Fruit fly (Drosophila melanogaster) whole organism, embryonic: ENCODE measurements around the gene ham.

Experiments used
- Aef1 ChIP-seq: fragments of 200-800 bp; sonication (Bioruptor generic); IDR thresholded peaks from 3 replicates; pipeline ENCODE4 v1.3.6; 2022; ENCODE audit warnings: missing biosample characterization, missing genetic modification characterization
- Blimp-1 ChIP-seq: fragments of 200-800 bp; sonication (Bioruptor generic); optimal IDR thresholded peaks from 3 replicates; lab custom pipeline; 2018; ENCODE audit warnings: missing biosample characterization, missing genetic modification characterization, mild to moderate bottlenecking, moderate library complexity, missing genetic modification reagents
- CG1024 ChIP-seq: fragments of 200-800 bp; sonication (Bioruptor generic); IDR thresholded peaks from 2 replicates; pipeline ENCODE4 v1.3.6; 2022; ENCODE audit warnings: missing biosample characterization, missing genetic modification characterization
- CG15269 ChIP-seq: fragments of 200-800 bp; sonication (Bioruptor generic); optimal IDR thresholded peaks from 2 replicates; lab custom pipeline; 2018; ENCODE audit warnings: missing biosample characterization, mild to moderate bottlenecking, missing genetic modification characterization, moderate library complexity
- CG15479 ChIP-seq: fragments of 200-800 bp; sonication (Bioruptor generic); optimal IDR thresholded peaks from 3 replicates; lab custom pipeline; 2019; ENCODE audit warnings: missing biosample characterization, mild to moderate bottlenecking, missing genetic modification characterization, moderate library complexity
- CG16813 ChIP-seq: fragments of 200-800 bp; sonication (Bioruptor generic); IDR thresholded peaks from 3 replicates; pipeline ENCODE4 v1.3.6; 2022; ENCODE audit warnings: missing biosample characterization, missing genetic modification characterization; ENCODE audit not compliant: partially characterized antibody
- CG17802 ChIP-seq: fragments of 200-800 bp; sonication (Bioruptor generic); optimal IDR thresholded peaks from 2 replicates; lab custom pipeline; 2018; ENCODE audit warnings: missing biosample characterization, mild to moderate bottlenecking, missing genetic modification characterization, moderate library complexity
- CG18011 ChIP-seq: fragments of 200-800 bp; sonication (Bioruptor generic); optimal IDR thresholded peaks from 2 replicates; lab custom pipeline; 2017; ENCODE audit warnings: missing biosample characterization, missing genetic modification characterization, mild to moderate bottlenecking, moderate library complexity, missing genotype
- CG2678 ChIP-seq: fragments of 200-800 bp; sonication (Bioruptor generic); optimal IDR thresholded peaks from 3 replicates; lab custom pipeline; 2019; ENCODE audit warnings: missing biosample characterization, mild to moderate bottlenecking, missing genetic modification characterization, moderate library complexity
- CG2875 ChIP-seq: fragments of 200-800 bp; sonication (Bioruptor generic); optimal IDR thresholded peaks from 2 replicates; lab custom pipeline; 2017; ENCODE audit warnings: missing biosample characterization, mild to moderate bottlenecking, missing genetic modification characterization, missing genetic modification reagents
- CG3065 ChIP-seq: fragments of 200-800 bp; sonication (Bioruptor generic); optimal IDR thresholded peaks from 2 replicates; lab custom pipeline; 2016; ENCODE audit warnings: missing biosample characterization, missing genetic modification characterization
- CG4360 ChIP-seq: fragments of 200-800 bp; sonication (Bioruptor generic); IDR thresholded peaks from 2 replicates; pipeline ENCODE4 v1.3.6; 2022; ENCODE audit warnings: missing biosample characterization, missing genetic modification characterization
- CG4820 ChIP-seq: fragments of 200-800 bp; sonication (Bioruptor generic); optimal IDR thresholded peaks from 3 replicates; lab custom pipeline; 2016; ENCODE audit warnings: missing biosample characterization, missing genetic modification characterization
- CG6272 ChIP-seq: fragments of 200-800 bp; sonication (Bioruptor generic); IDR thresholded peaks from 2 replicates; pipeline ENCODE4 v1.3.6; 2022; ENCODE audit warnings: missing biosample characterization, missing genetic modification characterization
- CG6765 ChIP-seq: fragments of 200-800 bp; sonication (Bioruptor generic); optimal IDR thresholded peaks from 3 replicates; lab custom pipeline; 2017; ENCODE audit warnings: missing biosample characterization, mild to moderate bottlenecking, missing genetic modification characterization
- CG7928 ChIP-seq: fragments of 200-800 bp; sonication (Bioruptor generic); optimal IDR thresholded peaks from 2 replicates; lab custom pipeline; 2017; ENCODE audit warnings: missing biosample characterization, mild to moderate bottlenecking, missing genetic modification characterization
- CG8388 ChIP-seq: fragments of 200-800 bp; sonication (Bioruptor generic); optimal IDR thresholded peaks from 2 replicates; lab custom pipeline; 2019; ENCODE audit warnings: missing biosample characterization, mild to moderate bottlenecking, missing genetic modification characterization, moderate library complexity
- CTCF ChIP-seq: fragments of 200-800 bp; sonication (Bioruptor generic); optimal IDR thresholded peaks from 2 replicates; lab custom pipeline; 2017; ENCODE audit warnings: missing biosample characterization, mild to moderate bottlenecking, missing genetic modification characterization, moderate library complexity
- Camta ChIP-seq: fragments of 200-800 bp; sonication (Bioruptor generic); optimal IDR thresholded peaks from 2 replicates; lab custom pipeline; 2016; ENCODE audit warnings: missing biosample characterization, missing genetic modification characterization
- Dad ChIP-seq: fragments of 200-800 bp; sonication (Bioruptor generic); optimal IDR thresholded peaks from 3 replicates; lab custom pipeline; 2016; ENCODE audit warnings: missing biosample characterization, missing genetic modification characterization
- E2f2 ChIP-seq: fragments of 200-800 bp; sonication (Bioruptor generic); IDR thresholded peaks from 2 replicates; pipeline ENCODE4 v1.3.6; 2022; ENCODE audit warnings: missing biosample characterization, missing genetic modification characterization
- ERR ChIP-seq: fragments of 200-800 bp; sonication (Bioruptor generic); optimal IDR thresholded peaks from 2 replicates; lab custom pipeline; 2016; ENCODE audit warnings: missing biosample characterization, missing genetic modification characterization
- Gsc ChIP-seq: fragments of 200-800 bp; sonication (Bioruptor generic); IDR thresholded peaks from 2 replicates; pipeline ENCODE4 v1.3.6; 2022; ENCODE audit warnings: missing biosample characterization, missing genetic modification characterization
- Gug ChIP-seq: fragments of 200-800 bp; sonication (Bioruptor generic); IDR thresholded peaks from 4 replicates; pipeline ENCODE4 v1.3.6; 2022; ENCODE audit warnings: missing biosample characterization, missing genetic modification characterization
- HHEX ChIP-seq: fragments of 200-800 bp; sonication (Bioruptor generic); optimal IDR thresholded peaks from 3 replicates; lab custom pipeline; 2017; ENCODE audit warnings: missing biosample characterization, mild to moderate bottlenecking, missing genetic modification characterization, missing genetic modification reagents
- HLH54F ChIP-seq: fragments of 200-800 bp; sonication (Bioruptor generic); optimal IDR thresholded peaks from 3 replicates; lab custom pipeline; 2016; ENCODE audit warnings: missing biosample characterization, missing genetic modification characterization
- HmgD ChIP-seq: fragments of 200-800 bp; sonication (Bioruptor generic); optimal IDR thresholded peaks from 3 replicates; lab custom pipeline; 2016; ENCODE audit warnings: missing biosample characterization, missing genetic modification characterization
- Hmx ChIP-seq: fragments of 200-800 bp; sonication (Bioruptor generic); optimal IDR thresholded peaks from 2 replicates; lab custom pipeline; 2016; ENCODE audit warnings: missing biosample characterization, missing genetic modification characterization
- Myb ChIP-seq: fragments of 200-800 bp; sonication (Bioruptor generic); optimal IDR thresholded peaks from 2 replicates; lab custom pipeline; 2016; ENCODE audit warnings: missing biosample characterization, missing genetic modification characterization
- PHDP ChIP-seq: fragments of 200-800 bp; sonication (Bioruptor generic); optimal IDR thresholded peaks from 3 replicates; lab custom pipeline; 2018; ENCODE audit warnings: missing biosample characterization, mild to moderate bottlenecking, missing genetic modification characterization, moderate library complexity
- Pdp1 ChIP-seq, 2 experiments: fragments of 200-800 bp; sonication (Bioruptor generic); optimal IDR thresholded peaks; 3 replicates each; lab custom pipeline; 2016; ENCODE audit warnings: missing biosample characterization in 2 of 2, missing genetic modification characterization in 2 of 2, mild to moderate bottlenecking in 1 of 2, moderate library complexity in 1 of 2
- Trl ChIP-seq, 3 experiments: fragments of >200 bp in 2 of 3; fragments of 200-800 bp in 1 of 3; sonication (Bioruptor generic) in 1 of 3; optimal IDR thresholded peaks; 2 replicates in 1 of 3; 3 replicates in 2 of 3; lab custom pipeline; 2016 to 2017; ENCODE audit warnings: missing biosample characterization in 1 of 3, missing genetic modification characterization in 1 of 3
- Usf ChIP-seq: fragments of 200-800 bp; sonication (Bioruptor generic); optimal IDR thresholded peaks from 2 replicates; lab custom pipeline; 2017; ENCODE audit warnings: missing genotype, missing biosample characterization, missing genetic modification characterization
- ac ChIP-seq: fragments of 200-800 bp; sonication (Bioruptor generic); optimal IDR thresholded peaks from 3 replicates; lab custom pipeline; 2017; ENCODE audit warnings: missing biosample characterization, mild to moderate bottlenecking, missing genetic modification characterization
- ap ChIP-seq: fragments of 200-800 bp; sonication (Bioruptor generic); IDR thresholded peaks from 2 replicates; pipeline ENCODE4 v1.3.6; 2022; ENCODE audit warnings: missing biosample characterization, missing genetic modification characterization
- bowl ChIP-seq: fragments of 200-800 bp; sonication (Bioruptor generic); IDR thresholded peaks from 2 replicates; pipeline ENCODE4 v1.3.6; 2022; ENCODE audit warnings: missing biosample characterization, missing genetic modification characterization
- chm ChIP-seq: fragments of 200-800 bp; sonication (Bioruptor generic); IDR thresholded peaks from 2 replicates; pipeline ENCODE4 v1.3.6; 2022; ENCODE audit warnings: missing biosample characterization, missing genetic modification characterization
- dm ChIP-seq: fragments of 200-800 bp; sonication (Bioruptor generic); optimal IDR thresholded peaks from 3 replicates; lab custom pipeline; 2016; ENCODE audit warnings: missing biosample characterization, missing genetic modification characterization
- dmrt11E ChIP-seq: fragments of 200-800 bp; sonication (Bioruptor generic); optimal IDR thresholded peaks from 3 replicates; lab custom pipeline; 2018; ENCODE audit warnings: missing biosample characterization, mild to moderate bottlenecking, missing genetic modification characterization, moderate library complexity
- gfzf ChIP-seq: fragments of 200-800 bp; sonication (Bioruptor generic); optimal IDR thresholded peaks from 2 replicates; lab custom pipeline; 2016; ENCODE audit warnings: missing biosample characterization, mild to moderate bottlenecking, missing genetic modification characterization, moderate library complexity
- hkb ChIP-seq, 2 experiments: fragments of 200-800 bp in 1 of 2; fragments of >200 bp in 1 of 2; sonication (Bioruptor generic) in 1 of 2; IDR thresholded peaks in 1 of 2; optimal IDR thresholded peaks in 1 of 2; 2 replicates each; pipeline versions ENCODE4 v1.3.6 to Lab custom; 2017 to 2022; ENCODE audit warnings: missing biosample characterization in 1 of 2, missing genetic modification characterization in 1 of 2
- lola ChIP-seq, 3 experiments: fragments of >200 bp in 2 of 3; fragments of 200-800 bp in 1 of 3; sonication (Bioruptor generic) in 1 of 3; optimal IDR thresholded peaks; 2 replicates each; lab custom pipeline; 2017 to 2019; ENCODE audit warnings: missing biosample characterization in 3 of 3, missing genetic modification characterization in 3 of 3, mild to moderate bottlenecking in 1 of 3, moderate library complexity in 1 of 3
- lov ChIP-seq, 2 experiments: fragments of 200-800 bp in 1 of 2; fragments of >200 bp in 1 of 2; sonication (Bioruptor generic) in 1 of 2; IDR thresholded peaks in 1 of 2; optimal IDR thresholded peaks in 1 of 2; 2 replicates in 1 of 2; 3 replicates in 1 of 2; pipeline versions ENCODE4 v1.3.6 to Lab custom; 2017 to 2022; ENCODE audit warnings: missing biosample characterization in 1 of 2, missing genetic modification characterization in 1 of 2
- nau ChIP-seq: fragments of 200-800 bp; sonication (Bioruptor generic); optimal IDR thresholded peaks from 3 replicates; lab custom pipeline; 2017; ENCODE audit warnings: missing biosample characterization, mild to moderate bottlenecking, missing genetic modification characterization, missing genetic modification reagents
- pho ChIP-seq: fragments of 200-800 bp; sonication (Bioruptor generic); optimal IDR thresholded peaks from 2 replicates; lab custom pipeline; 2016; ENCODE audit warnings: missing biosample characterization, missing genetic modification characterization
- pita ChIP-seq: fragments of 200-800 bp; sonication (Bioruptor generic); optimal IDR thresholded peaks from 2 replicates; lab custom pipeline; 2017; ENCODE audit warnings: missing biosample characterization, mild to moderate bottlenecking, missing genetic modification characterization
- unc-4 ChIP-seq: fragments of 200-800 bp; sonication (Bioruptor generic); IDR thresholded peaks from 2 replicates; pipeline ENCODE4 v1.3.6; 2022; ENCODE audit warnings: missing biosample characterization, missing genetic modification characterization; ENCODE audit not compliant: partially characterized antibody
- zf30C ChIP-seq: fragments of 200-800 bp; sonication (Bioruptor generic); optimal IDR thresholded peaks from 3 replicates; lab custom pipeline; 2018; ENCODE audit warnings: missing biosample characterization, mild to moderate bottlenecking, missing genetic modification characterization

Gene ham

DNA sequence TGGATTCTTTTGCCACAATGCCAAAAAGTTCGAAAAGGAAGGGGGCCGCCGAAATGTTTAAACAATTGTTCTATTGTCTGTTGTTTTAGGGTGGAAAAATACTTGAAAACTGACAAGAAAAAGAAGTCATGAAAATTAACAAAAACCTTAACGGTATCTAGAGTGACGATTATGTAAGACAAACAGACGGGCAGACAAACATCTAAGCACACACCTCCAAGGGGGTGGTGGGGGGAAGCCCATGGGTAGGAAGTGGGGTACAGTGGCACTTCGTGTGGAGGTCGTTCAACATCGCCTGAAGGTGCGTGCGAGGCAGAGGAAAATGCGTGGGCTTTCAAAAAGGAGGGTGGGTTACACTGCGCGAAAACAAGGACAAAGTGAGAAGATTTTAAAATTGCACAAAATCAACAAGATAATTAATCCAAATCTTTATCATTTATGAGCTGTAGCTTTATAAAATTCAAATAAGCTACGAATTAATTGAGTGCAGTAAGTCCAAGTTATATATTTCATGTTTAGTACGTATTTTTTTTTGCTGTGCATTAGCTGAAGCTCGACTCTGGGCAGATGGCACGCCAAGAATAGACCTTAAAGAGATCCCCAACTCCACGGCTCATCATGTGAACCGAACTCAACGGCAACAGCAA lies 75.2 kb downstream of the ham start (continued):
- TF ChIP-seq Camta (GFP tag; lab: Kevin White, UChicago) (no peak), Myb (no peak), ac (GFP tag; lab: Kevin White, UChicago) (no peak), CG4360 (no peak), Dad (GFP tag; lab: Kevin White, UChicago) (no peak), CG4820 (GFP tag; lab: Kevin White, UChicago) (no peak)

DNA sequence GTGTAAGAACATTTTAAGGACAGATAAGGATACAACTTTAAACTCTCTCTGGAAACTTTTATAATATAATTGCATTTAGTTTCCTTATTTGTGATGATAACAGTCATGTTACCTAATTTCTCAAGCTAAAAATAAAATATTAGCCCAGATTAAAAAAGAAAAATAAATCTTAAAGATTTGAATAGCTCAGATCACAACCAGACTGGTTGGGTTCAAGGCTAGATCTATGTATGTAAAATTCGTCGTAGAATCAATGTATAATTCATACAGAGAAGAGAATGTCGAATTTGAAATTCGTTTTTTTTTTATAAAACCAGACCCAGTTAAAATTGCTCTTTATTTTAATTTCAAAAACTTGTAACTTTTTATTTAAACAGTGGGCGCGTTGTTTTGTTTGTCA lies 78.6 kb downstream of the ham start:
- no peak for TF ChIP-seq HLH54F
- TF ChIP-seq ap, result no peak
- no peak for TF ChIP-seq bowl (GFP tag; lab: Robert Waterston, UW)
- TF ChIP-seq ERR, result no peak
- no peak for TF ChIP-seq CG18011
- no peak for TF ChIP-seq CG15269 (tag; lab: Kevin White, UChicago)
- TF ChIP-seq dmrt11E (tag; lab: Kevin White, UChicago), result no peak
- TF ChIP-seq hkb (optimal IDR thresholded peaks at IDR 0.05; lab: Kevin White, UChicago), result no peak
- no peak for TF ChIP-seq hkb (GFP tag; IDR thresholded peaks at IDR 0.05; lab: Robert Waterston, UW)
- no peak for TF ChIP-seq CG3065
- TF ChIP-seq pita (GFP tag; lab: Kevin White, UChicago), result peak; percentile 63
- TF ChIP-seq CG16813 (GFP tag; lab: Robert Waterston, UW), result peak; percentile 52
- no peak for TF ChIP-seq Blimp-1 (GFP tag; lab: Kevin White, UChicago)
- TF ChIP-seq CG8388 (GFP tag; lab: Kevin White, UChicago), result no peak
- TF ChIP-seq HmgD, result no peak
- no peak for TF ChIP-seq CG2875
- TF ChIP-seq CG17802 (tag; lab: Kevin White, UChicago), result no peak
- no peak for TF ChIP-seq lov (optimal IDR thresholded peaks at IDR 0.05; lab: Kevin White, UChicago)
- no peak for TF ChIP-seq lov (GFP tag; IDR thresholded peaks at IDR 0.05; lab: Robert Waterston, UW)
- TF ChIP-seq zf30C (GFP tag; lab: Kevin White, UChicago), result no peak
- no peak for TF ChIP-seq Trl (optimal IDR thresholded peaks at IDR 0.05; lab: Kevin White, UChicago)
- TF ChIP-seq Trl (GFP tag; optimal IDR thresholded peaks at IDR 0.05; lab: Kevin White, UChicago), result no peak
- no peak for TF ChIP-seq Aef1
- no peak for TF ChIP-seq Hmx (GFP tag; lab: Kevin White, UChicago)
- TF ChIP-seq HHEX (GFP tag; lab: Kevin White, UChicago), result no peak
- TF ChIP-seq CG15479 (GFP tag; lab: Kevin White, UChicago), result no peak
- TF ChIP-seq pho (GFP tag; lab: Kevin White, UChicago), result no peak
- no peak for TF ChIP-seq lola (GFP tag; optimal IDR thresholded peaks at IDR 0.05; lab: Kevin White, UChicago)
- no peak for TF ChIP-seq chm (GFP tag; lab: Robert Waterston, UW)
- peak; percentile 81 for TF ChIP-seq E2f2
- no peak for TF ChIP-seq unc-4 (GFP tag; lab: Robert Waterston, UW)
- TF ChIP-seq CG2678 (tag; lab: Kevin White, UChicago), result no peak
- no peak for TF ChIP-seq Gug
- no peak for TF ChIP-seq PHDP (tag; lab: Kevin White, UChicago)
- TF ChIP-seq CG6272 (GFP tag; lab: Robert Waterston, UW), result no peak
- no peak for TF ChIP-seq Usf
- no peak for TF ChIP-seq dm
- TF ChIP-seq CG1024 (GFP tag; lab: Robert Waterston, UW), result no peak
- peak in 1 of 2 experiments; percentile 6 for TF ChIP-seq Pdp1 (GFP tag; optimal IDR thresholded peaks at IDR 0.05; lab: Kevin White, UChicago)
- peak; percentile 82 for TF ChIP-seq CTCF (GFP tag; lab: Kevin White, UChicago)
- no peak for TF ChIP-seq nau
- no peak for TF ChIP-seq CG7928 (GFP tag; lab: Kevin White, UChicago)
- TF ChIP-seq Gsc (GFP tag; lab: Robert Waterston, UW), result no peak
- TF ChIP-seq CG6765 (GFP tag; lab: Kevin White, UChicago), result no peak
- peak; percentile 10 for TF ChIP-seq gfzf (GFP tag; lab: Kevin White, UChicago)
